Worm (Caenorhabditis elegans): ENCODE results near the gene ZK1251.3.
A peak's percentile ranks its signal among the peaks of the same experiment; 100 is the strongest.

ZK1251.3 gene

ce11 chrIV:9692874-9693273 lies 9.4 kb downstream of the ZK1251.3 start, which contains the start of gene twk-9:
Gene twk-9, plus strand, starts transcription at chrIV:9693174.
- no peak for TF ChIP-seq skn-1 (tag; optimal IDR thresholded peaks at IDR 0.05)
- TF ChIP-seq dpl-1 (GFP tag; optimal IDR thresholded peaks at IDR 0.05): no peak
- TF ChIP-seq R02D3.7 (tag; optimal IDR thresholded peaks at IDR 0.05): no peak
- no peak for TF ChIP-seq T20F7.1 (GFP tag; optimal IDR thresholded peaks at IDR 0.05)
- no peak for TF ChIP-seq mdt-29 (GFP tag; IDR thresholded peaks at IDR 0.05)
- TF ChIP-seq F10B5.3 (tag; optimal IDR thresholded peaks at IDR 0.05): no peak
- TF ChIP-seq sdz-12 (GFP tag; optimal IDR thresholded peaks at IDR 0.05): no peak
- TF ChIP-seq ceh-20 (GFP tag; IDR thresholded peaks at IDR 0.05): no peak
- TF ChIP-seq lir-3 (tag; optimal IDR thresholded peaks at IDR 0.05): no peak
- TF ChIP-seq lin-1 (GFP tag; IDR thresholded peaks at IDR 0.05): no peak
- no peak for TF ChIP-seq T26A8.4 (GFP tag; IDR thresholded peaks at IDR 0.05)
- TF ChIP-seq madf-9 (GFP tag; conservative IDR thresholded peaks at IDR 0.05): no peak
- no peak for TF ChIP-seq fkh-10 (GFP tag; optimal IDR thresholded peaks at IDR 0.05)
- no peak for TF ChIP-seq arid-1 (GFP tag; conservative IDR thresholded peaks at IDR 0.05)
- no peak for TF ChIP-seq lsy-2 (tag; optimal IDR thresholded peaks at IDR 0.05)
- TF ChIP-seq hlh-11 (tag; optimal IDR thresholded peaks at IDR 0.05): no peak

ce11 chrIV:9696513-9696912 lies 13.1 kb downstream of the ZK1251.3 start:
- TF ChIP-seq aha-1 (tag) (peak; percentile 1), unc-62 (GFP tag; optimal IDR thresholded peaks at IDR 0.05 in 1 of 2) (peak in 1 of 2 experiments; percentile 99), unc-62 (tag; optimal IDR thresholded peaks at IDR 0.05) (no peak), pha-4 (GFP tag; IDR thresholded peaks at IDR 0.05) (no peak), pha-4 (tag; optimal IDR thresholded peaks at IDR 0.05) (no peak), dmd-8 (GFP tag; IDR thresholded peaks at IDR 0.05) (no peak)

ce11 chrIV:9697869-9698268 lies 14.4 kb downstream of the ZK1251.3 start:
- TF ChIP-seq lir-3 (tag; optimal IDR thresholded peaks at IDR 0.05) (no peak), unc-62 (GFP tag; optimal IDR thresholded peaks at IDR 0.05 in 1 of 2) (peak in 1 of 2 experiments; percentile 91), unc-62 (tag; optimal IDR thresholded peaks at IDR 0.05) (no peak)

ce11 chrIV:9699062-9699461 lies 15.6 kb downstream of the ZK1251.3 start:
- TF ChIP-seq nhr-28 (tag; optimal IDR thresholded peaks at IDR 0.05) (peak; percentile 28), dmd-6 (GFP tag; IDR thresholded peaks at IDR 0.05) (peak; percentile 73), pha-4 (GFP tag; IDR thresholded peaks at IDR 0.05) (no peak), pha-4 (tag; optimal IDR thresholded peaks at IDR 0.05) (no peak)

ce11 chrIV:9706704-9707197 lies 23.3 kb downstream of the ZK1251.3 start, which contains the start of the genes dcaf-1 and dph-3:
Gene dcaf-1, minus strand, starts transcription at chrIV:9706723.
Gene dph-3, plus strand, starts transcription at chrIV:9707147.
- TF ChIP-seq dmd-8 (GFP tag; IDR thresholded peaks at IDR 0.05) (no peak), nhr-28 (tag; optimal IDR thresholded peaks at IDR 0.05) (peak; percentile 1), hlh-30 (tag; optimal IDR thresholded peaks at IDR 0.05; ENCODE audit: insufficient read depth) (peak; percentile 82), nhr-41 (GFP tag; IDR thresholded peaks at IDR 0.05) (no peak), dmd-6 (GFP tag; IDR thresholded peaks at IDR 0.05) (no peak), nhr-111 (GFP tag; optimal IDR thresholded peaks at IDR 0.05) (no peak), T20F7.1 (GFP tag; optimal IDR thresholded peaks at IDR 0.05) (no peak), F49E8.2 (tag; optimal IDR thresholded peaks at IDR 0.05; ENCODE audit: borderline replicate concordance) (no peak), zip-11 (GFP tag; IDR thresholded peaks at IDR 0.05) (no peak), lsy-2 (tag; optimal IDR thresholded peaks at IDR 0.05) (peak; percentile 80 to 98), lin-38 (GFP tag; IDR thresholded peaks at IDR 0.05) (peak; percentile 23; the same call in 1 of the 2 replicates), Y75B8A.6 (GFP tag; IDR thresholded peaks at IDR 0.05) (no peak), dpl-1 (GFP tag; optimal IDR thresholded peaks at IDR 0.05) (peak; percentile 35), ces-1 (GFP tag; optimal IDR thresholded peaks at IDR 0.05) (no peak)

Measured in whole organism, L4 larva.